Fruit fly (Drosophila melanogaster): ENCODE measurements around the gene PPYR1.

dm6 chrX:15229775-15230174 lies 14.9 kb downstream of the PPYR1 start, which contains the start of gene CG9101:
- no peak for TF ChIP-seq CTCF (optimal IDR thresholded peaks at IDR 0.05)
- no peak for TF ChIP-seq CG8478 (optimal IDR thresholded peaks at IDR 0.05)

All from S2 (cell line).